Worm (Caenorhabditis elegans) whole organism, late embryonic: ENCODE results near the gene C50E3.9.

ENCODE experiments used
- C08G9.2 ChIP-seq: sonication (generic microtip); optimal IDR thresholded peaks from 2 replicates; lab custom pipeline; 2016; ENCODE audit warnings: mild to moderate bottlenecking, missing genetic modification characterization, moderate library complexity, missing compliant biosample characterization
- C38D4.7 ChIP-seq: fragments of 200-800 bp; sonication (Bioruptor generic); optimal IDR thresholded peaks from 2 replicates; lab custom pipeline; 2018; ENCODE audit warnings: mild to moderate bottlenecking, missing genetic modification characterization, moderate library complexity, missing compliant biosample characterization
- F13H6.1 ChIP-seq: sonication (generic microtip); optimal IDR thresholded peaks from 2 replicates; lab custom pipeline; 2016; ENCODE audit warnings: missing genetic modification characterization, missing compliant biosample characterization
- K02D7.2 ChIP-seq: sonication (generic microtip); optimal IDR thresholded peaks from 2 replicates; lab custom pipeline; 2017; ENCODE audit warnings: mild to moderate bottlenecking, missing genetic modification characterization, missing compliant biosample characterization
- T23F11.4 ChIP-seq: fragments of 200-800 bp; sonication (Bioruptor generic); optimal IDR thresholded peaks from 2 replicates; lab custom pipeline; 2018; ENCODE audit warnings: mild to moderate bottlenecking, missing genetic modification characterization, missing compliant biosample characterization
- Y22D7AL.16 ChIP-seq: sonication (generic microtip); optimal IDR thresholded peaks from 2 replicates; lab custom pipeline; 2016; ENCODE audit warnings: missing genetic modification characterization, missing compliant biosample characterization
- ahr-1 ChIP-seq: sonication (generic microtip); optimal IDR thresholded peaks from 2 replicates; lab custom pipeline; 2016; ENCODE audit warnings: missing genetic modification characterization, missing compliant biosample characterization
- ama-1 ChIP-seq: fragments of 150-350 bp; optimal IDR thresholded peaks from 2 replicates; lab custom pipeline; 2014
- ceh-14 ChIP-seq: sonication (generic microtip); optimal IDR thresholded peaks from 2 replicates; lab custom pipeline; 2016; ENCODE audit warnings: missing genotype, missing genetic modification characterization, missing compliant biosample characterization
- ceh-19 ChIP-seq: fragments of 200-800 bp; sonication (Bioruptor generic); optimal IDR thresholded peaks from 2 replicates; lab custom pipeline; 2018; ENCODE audit warnings: mild to moderate bottlenecking, missing genetic modification characterization, missing compliant biosample characterization
- ceh-22 ChIP-seq: sonication (generic microtip); optimal IDR thresholded peaks from 2 replicates; lab custom pipeline; 2017; ENCODE audit warnings: missing biosample characterization, missing genetic modification characterization
- ceh-34 ChIP-seq: sonication (generic microtip); optimal IDR thresholded peaks from 2 replicates; lab custom pipeline; 2016; ENCODE audit warnings: mild to moderate bottlenecking, missing genetic modification characterization, missing compliant biosample characterization
- ceh-45 ChIP-seq: fragments of 200-800 bp; sonication (Bioruptor generic); IDR thresholded peaks from 2 replicates; pipeline ENCODE4 v1.3.6; 2022; ENCODE audit warnings: missing genetic modification reagents, missing genetic modification characterization, missing compliant biosample characterization
- ceh-9 ChIP-seq: sonication (generic microtip); optimal IDR thresholded peaks from 2 replicates; lab custom pipeline; 2016; ENCODE audit warnings: mild to moderate bottlenecking, missing genetic modification characterization, inconsistent platforms, missing compliant biosample characterization
- che-1 ChIP-seq: sonication (generic microtip); optimal IDR thresholded peaks from 2 replicates; lab custom pipeline; 2016; ENCODE audit warnings: mild to moderate bottlenecking, missing genetic modification characterization, missing compliant biosample characterization
- elt-2 ChIP-seq: sonication (generic microtip); optimal IDR thresholded peaks from 2 replicates; lab custom pipeline; 2016; ENCODE audit warnings: missing genetic modification reagents, missing genetic modification characterization, missing compliant biosample characterization
- elt-4 ChIP-seq: sonication (generic microtip); optimal IDR thresholded peaks from 2 replicates; lab custom pipeline; 2016; ENCODE audit warnings: missing genetic modification characterization, missing compliant biosample characterization
- ets-4 ChIP-seq: sonication (generic microtip); optimal IDR thresholded peaks from 2 replicates; lab custom pipeline; 2016; ENCODE audit warnings: missing genetic modification characterization, missing compliant biosample characterization
- fax-1 ChIP-seq: sonication (generic microtip); optimal IDR thresholded peaks from 2 replicates; lab custom pipeline; 2016; ENCODE audit warnings: missing genotype, missing genetic modification characterization, missing compliant biosample characterization
- fkh-10 ChIP-seq: fragments of 150-350 bp; optimal IDR thresholded peaks from 2 replicates; lab custom pipeline; 2014; ENCODE audit warnings: missing biosample characterization, missing genetic modification reagents, missing genetic modification characterization
- gmeb-2 ChIP-seq: sonication (generic microtip); optimal IDR thresholded peaks from 2 replicates; lab custom pipeline; 2016; ENCODE audit warnings: missing genetic modification characterization, inconsistent platforms, missing compliant biosample characterization
- hlh-13 ChIP-seq: fragments of 200-800 bp; sonication (Bioruptor generic); optimal IDR thresholded peaks from 2 replicates; lab custom pipeline; 2018; ENCODE audit warnings: mild to moderate bottlenecking, missing genetic modification characterization, missing compliant biosample characterization
- hlh-30 ChIP-seq: sonication (generic microtip); optimal IDR thresholded peaks from 2 replicates; lab custom pipeline; 2017; ENCODE audit warnings: antibody characterized with exemption, missing genetic modification characterization, missing compliant biosample characterization; ENCODE audit not compliant: insufficient read depth
- hlh-6 ChIP-seq: sonication (generic microtip); optimal IDR thresholded peaks from 2 replicates; lab custom pipeline; 2016; ENCODE audit warnings: missing genotype, missing genetic modification characterization, missing compliant biosample characterization
- hlh-8 ChIP-seq: sonication (generic microtip); optimal IDR thresholded peaks from 2 replicates; lab custom pipeline; 2016; ENCODE audit warnings: missing genotype, missing genetic modification characterization, missing compliant biosample characterization
- lim-6 ChIP-seq: sonication (generic microtip); optimal IDR thresholded peaks from 2 replicates; lab custom pipeline; 2016; ENCODE audit warnings: missing genetic modification characterization, missing compliant biosample characterization
- lin-11 ChIP-seq: fragments of 200-800 bp; sonication (Bioruptor generic); optimal IDR thresholded peaks from 2 replicates; lab custom pipeline; 2018; ENCODE audit warnings: mild to moderate bottlenecking, missing genetic modification characterization, missing compliant biosample characterization
- madf-2 ChIP-seq: sonication (generic microtip); optimal IDR thresholded peaks from 2 replicates; lab custom pipeline; 2017; ENCODE audit warnings: missing genetic modification characterization, missing compliant biosample characterization
- mec-3 ChIP-seq: sonication (generic microtip); optimal IDR thresholded peaks from 2 replicates; lab custom pipeline; 2016; ENCODE audit warnings: borderline replicate concordance, missing genetic modification characterization, missing compliant biosample characterization
- nhr-232 ChIP-seq: sonication (generic microtip); optimal IDR thresholded peaks from 2 replicates; lab custom pipeline; 2016; ENCODE audit warnings: missing genetic modification characterization, missing compliant biosample characterization
- npax-4 ChIP-seq: sonication (generic microtip); optimal IDR thresholded peaks from 2 replicates; lab custom pipeline; 2016; ENCODE audit warnings: missing genetic modification characterization, missing compliant biosample characterization
- pat-9 ChIP-seq: fragments of 200-800 bp; sonication (Bioruptor generic); optimal IDR thresholded peaks from 2 replicates; lab custom pipeline; 2018; ENCODE audit warnings: mild to moderate bottlenecking, missing genetic modification characterization, moderate library complexity, missing compliant biosample characterization
- pax-1 ChIP-seq: fragments of 150-350 bp; optimal IDR thresholded peaks from 2 replicates; lab custom pipeline; 2014; ENCODE audit warnings: missing biosample characterization, missing genetic modification characterization
- tbx-7 ChIP-seq: sonication (generic microtip); optimal IDR thresholded peaks from 2 replicates; lab custom pipeline; 2016; ENCODE audit warnings: missing genotype, missing genetic modification characterization, missing compliant biosample characterization
- ttx-3 ChIP-seq: sonication (generic microtip); optimal IDR thresholded peaks from 2 replicates; lab custom pipeline; 2016; ENCODE audit warnings: missing genetic modification reagents, missing genetic modification characterization, missing compliant biosample characterization
- unc-3 ChIP-seq, 2 experiments: fragments of 200-800 bp in 1 of 2; sonication (Bioruptor generic) in 1 of 2; sonication (generic microtip) in 1 of 2; conservative IDR thresholded peaks in 1 of 2; optimal IDR thresholded peaks in 1 of 2; 2 replicates each; pipeline versions ENCODE4 v1.3.6 to Lab custom; 2016 to 2022; ENCODE audit warnings: missing compliant biosample characterization in 2 of 2, missing genetic modification characterization in 2 of 2, missing genetic modification reagents in 1 of 2
- unc-42 ChIP-seq: sonication (generic microtip); optimal IDR thresholded peaks from 2 replicates; lab custom pipeline; 2016; ENCODE audit warnings: missing genotype, missing genetic modification characterization, missing compliant biosample characterization
- unc-55 ChIP-seq: sonication (generic microtip); optimal IDR thresholded peaks from 2 replicates; lab custom pipeline; 2017; ENCODE audit warnings: missing biosample characterization, missing genetic modification reagents, missing genetic modification characterization

C50E3.9 gene

DNA sequence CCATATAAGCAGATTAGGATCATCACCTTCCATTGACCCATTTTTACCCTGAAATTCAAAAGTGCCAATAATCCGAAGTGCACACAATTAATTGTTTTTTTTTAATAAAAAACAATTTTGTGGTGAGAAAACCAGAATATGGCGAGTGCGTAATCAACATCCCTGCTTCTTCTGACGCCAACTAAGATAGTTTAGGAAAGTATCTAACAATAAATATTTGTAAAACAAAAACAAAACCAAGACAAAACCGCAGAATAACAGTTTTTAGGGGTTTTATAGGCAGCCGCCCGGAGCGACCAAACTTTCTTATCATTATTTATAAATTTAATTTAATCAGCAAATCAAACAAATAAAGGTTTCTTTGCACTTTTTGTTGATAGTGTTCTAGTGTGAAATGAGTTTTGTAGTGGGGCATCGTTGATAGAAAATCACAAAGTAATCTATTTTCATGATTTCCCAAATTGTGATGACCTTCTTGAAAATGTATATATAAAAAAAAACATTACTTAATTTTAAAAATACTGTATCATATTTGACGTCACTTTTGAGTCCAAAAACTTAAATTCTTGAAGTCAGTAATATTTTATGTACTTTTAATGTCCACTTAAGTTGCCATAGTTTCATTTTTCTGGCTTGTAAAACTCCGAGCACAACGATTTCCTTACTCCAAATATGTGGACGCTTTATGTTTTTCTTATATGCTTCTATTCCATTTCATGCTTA, 9.8 kb upstream of the C50E3.9 start, which contains the start of the genes folt-3 and clec-214:
Gene folt-3 (minus strand): TSS at position 51 of the 723 bp plus-strand sequence.
Gene clec-214 (plus strand): TSS at position 673 of the 723 bp plus-strand sequence.
- no peak for TF ChIP-seq fax-1 (tag; lab: Kevin White, UChicago)
- TF ChIP-seq F13H6.1: no peak
- no peak for TF ChIP-seq T23F11.4 (GFP tag; lab: Kevin White, UChicago)
- no peak for TF ChIP-seq ttx-3 (tag; lab: Kevin White, UChicago)
- no peak for TF ChIP-seq pax-1 (tag; lab: Kevin White, UChicago)
- TF ChIP-seq ceh-19 (GFP tag; lab: Kevin White, UChicago): no peak
- no peak for TF ChIP-seq nhr-232 (tag; lab: Kevin White, UChicago)
- TF ChIP-seq unc-42: no peak
- TF ChIP-seq unc-55 (GFP tag; lab: Kevin White, UChicago): no peak
- no peak for TF ChIP-seq ceh-14 (tag; lab: Kevin White, UChicago)
- TF ChIP-seq ceh-9 (tag; lab: Kevin White, UChicago): no peak
- TF ChIP-seq, all 69 proteins: peak for 0

DNA sequence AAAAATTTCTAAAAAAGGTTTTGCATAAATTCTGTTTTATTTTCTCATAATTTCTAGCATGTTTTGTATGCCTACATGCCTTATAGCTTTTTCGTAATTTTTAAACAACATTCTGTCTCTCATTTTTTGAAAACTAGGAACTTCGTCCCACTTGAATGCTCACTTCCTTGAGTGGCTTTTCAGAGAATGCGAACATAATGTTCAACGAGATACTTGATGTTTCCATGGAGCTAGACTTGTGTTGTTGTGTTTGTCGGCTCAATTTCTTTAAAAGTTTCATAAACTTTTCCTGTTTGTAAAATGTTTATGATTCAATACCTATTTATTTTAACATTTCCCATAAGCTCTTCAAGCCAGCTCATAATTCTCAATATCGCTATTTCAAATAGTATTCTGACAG, 4.8 kb upstream of the C50E3.9 start, which contains the start of gene clec-213:
Gene clec-213 (plus strand): TSS at position 301 of the 400 bp plus-strand sequence.
- TF ChIP-seq ceh-34 (tag; lab: Kevin White, UChicago) (no peak), hlh-13 (GFP tag; lab: Kevin White, UChicago) (no peak), hlh-30 (tag; lab: Kevin White, UChicago) (no peak), unc-3 (GFP tag; conservative IDR thresholded peaks at IDR 0.05; lab: Robert Waterston, UW) (no peak), unc-3 (tag; optimal IDR thresholded peaks at IDR 0.05; lab: Kevin White, UChicago) (no peak), fkh-10 (GFP tag; lab: Kevin White, UChicago) (no peak), ets-4 (tag; lab: Kevin White, UChicago) (no peak), elt-4 (tag; lab: Kevin White, UChicago) (no peak), che-1 (no peak), madf-2 (tag; lab: Kevin White, UChicago) (no peak), C08G9.2 (tag; lab: Kevin White, UChicago) (no peak), gmeb-2 (tag; lab: Kevin White, UChicago) (no peak), tbx-7 (tag; lab: Kevin White, UChicago) (no peak), lim-6 (tag; lab: Kevin White, UChicago) (no peak), ceh-9 (tag; lab: Kevin White, UChicago) (no peak), K02D7.2 (tag; lab: Kevin White, UChicago) (no peak), elt-2 (tag; lab: Kevin White, UChicago) (no peak), hlh-6 (no peak), npax-4 (no peak), lin-11 (no peak)

DNA sequence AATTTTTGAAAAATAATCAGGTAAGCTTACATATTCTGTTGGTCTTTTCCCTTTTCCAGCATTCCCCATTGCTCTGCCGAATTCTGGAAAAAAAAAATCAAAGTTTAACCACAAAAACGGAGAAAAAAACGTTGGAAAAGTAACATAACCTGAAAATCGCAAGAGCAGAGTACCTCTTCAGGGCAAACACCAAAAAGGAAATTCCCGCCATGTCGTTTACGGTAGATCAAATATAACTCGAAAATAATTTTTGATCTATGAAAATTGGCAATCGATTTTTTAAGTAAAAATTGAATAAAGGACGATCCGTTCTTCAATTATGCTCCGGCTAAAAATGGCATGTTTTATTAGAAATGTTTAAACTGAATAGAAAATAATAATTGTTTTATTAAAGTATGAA, 3.4 kb upstream of the C50E3.9 start, which contains the start of gene C50E3.11:
Gene C50E3.11 (minus strand): TSS at position 83 of the 400 bp plus-strand sequence.
- no peak for TF ChIP-seq ahr-1 (tag; lab: Kevin White, UChicago)
- no peak for TF ChIP-seq hlh-6
- no peak for TF ChIP-seq C38D4.7 (GFP tag; lab: Kevin White, UChicago)
- no peak for TF ChIP-seq unc-3 (GFP tag; conservative IDR thresholded peaks at IDR 0.05; lab: Robert Waterston, UW)
- TF ChIP-seq unc-3 (tag; optimal IDR thresholded peaks at IDR 0.05; lab: Kevin White, UChicago): no peak
- no peak for TF ChIP-seq pat-9 (tag; lab: Kevin White, UChicago)
- TF ChIP-seq ceh-22 (tag; lab: Kevin White, UChicago): no peak
- no peak for TF ChIP-seq Y22D7AL.16 (tag; lab: Kevin White, UChicago)
- no peak for TF ChIP-seq che-1
- no peak for TF ChIP-seq hlh-8 (tag; lab: Kevin White, UChicago)
- TF ChIP-seq mec-3: no peak
- no peak for TF ChIP-seq ceh-34 (tag; lab: Kevin White, UChicago)
- TF ChIP-seq npax-4: no peak
- TF ChIP-seq ceh-45: no peak
- TF ChIP-seq ama-1 (lab: Kevin White, UChicago): no peak
- no peak for TF ChIP-seq madf-2 (tag; lab: Kevin White, UChicago)
